Worm (Caenorhabditis elegans) whole organism, midembryonic: ENCODE results near the gene lin-13.

Experiments
- T22C8.4 ChIP-seq: fragments of 200-800 bp; sonication (Bioruptor generic); IDR thresholded peaks from 2 replicates; pipeline ENCODE4 v1.3.6; 2022; ENCODE audit warnings: missing genetic modification characterization, missing compliant biosample characterization
- cog-1 ChIP-seq: sonication (generic microtip); optimal IDR thresholded peaks from 2 replicates; lab custom pipeline; 2016; ENCODE audit warnings: missing genetic modification characterization, missing compliant biosample characterization
- flt-1 ChIP-seq: fragments of 200-800 bp; sonication (Bioruptor generic); IDR thresholded peaks from 2 replicates; pipeline ENCODE4 v1.3.6; 2022; ENCODE audit warnings: missing genetic modification characterization, missing compliant biosample characterization
- klf-2 ChIP-seq: fragments of 200-800 bp; sonication (Bioruptor generic); conservative IDR thresholded peaks from 2 replicates; pipeline ENCODE4 v1.3.6; 2022; ENCODE audit warnings: missing genetic modification reagents, missing genetic modification characterization, missing compliant biosample characterization
- med-1 ChIP-seq: sonication (generic microtip); optimal IDR thresholded peaks from 2 replicates; lab custom pipeline; 2017; ENCODE audit warnings: missing genetic modification characterization, mild to moderate bottlenecking, missing compliant biosample characterization, antibody characterized with exemption, missing genetic modification reagents; ENCODE audit not compliant: insufficient read depth
- ref-1 ChIP-seq: fragments of 200-800 bp; sonication (Bioruptor generic); conservative IDR thresholded peaks from 2 replicates; pipeline ENCODE4 v1.3.6; 2022; ENCODE audit warnings: missing genetic modification reagents, missing genetic modification characterization, missing compliant biosample characterization
- tab-1 ChIP-seq: fragments of 200-800 bp; sonication (Bioruptor generic); IDR thresholded peaks from 2 replicates; pipeline ENCODE4 v1.3.6; 2022; ENCODE audit warnings: missing genetic modification characterization, missing compliant biosample characterization
- ztf-29 ChIP-seq: fragments of 200-800 bp; sonication (Bioruptor generic); IDR thresholded peaks from 2 replicates; pipeline ENCODE4 v1.3.6; 2022; ENCODE audit warnings: missing genetic modification reagents, missing genetic modification characterization, missing compliant biosample characterization

- TF ChIP-seq tab-1 (GFP tag; lab: Robert Waterston, UW) (no peak), ztf-29 (GFP tag; lab: Robert Waterston, UW) (no peak), T22C8.4 (GFP tag; lab: Robert Waterston, UW) (no peak), ref-1 (no peak), flt-1 (GFP tag; lab: Robert Waterston, UW) (no peak), cog-1 (no peak), klf-2 (no peak), med-1 (GFP tag; lab: Kevin White, UChicago) (no peak)
Observed at ce11 chrIII:7718318-7718717, 9.0 kb upstream of the lin-13 start.
